Worm (Caenorhabditis elegans) whole organism, young adult: Measurements from ENCODE around the gene Y48A5A.1.

ENCODE experiments used
- B0336.3 ChIP-seq: fragments of 200-800 bp; sonication (Bioruptor generic); IDR thresholded peaks from 2 replicates; pipeline ENCODE4 v1.3.6; 2022; ENCODE audit warnings: missing genetic modification characterization, missing compliant biosample characterization
- F10E7.11 ChIP-seq: sonication (generic microtip); optimal IDR thresholded peaks from 2 replicates; lab custom pipeline; 2017; ENCODE audit warnings: mild to moderate bottlenecking, missing genetic modification characterization, moderate library complexity, missing compliant biosample characterization
- F33H1.4 ChIP-seq: fragments of 200-800 bp; sonication (Bioruptor generic); IDR thresholded peaks from 2 replicates; pipeline ENCODE4 v1.3.6; 2022; ENCODE audit warnings: missing genetic modification reagents, missing genetic modification characterization, missing compliant biosample characterization
- F49E8.2 ChIP-seq: sonication (generic microtip); optimal IDR thresholded peaks from 3 replicates; lab custom pipeline; 2017; ENCODE audit warnings: missing genetic modification characterization, mild to moderate bottlenecking, missing compliant biosample characterization, antibody characterized with exemption, moderate library complexity; ENCODE audit not compliant: insufficient read depth
- T26A5.8 ChIP-seq: sonication (generic microtip); optimal IDR thresholded peaks from 2 replicates; lab custom pipeline; 2016; ENCODE audit warnings: missing genetic modification characterization, missing compliant biosample characterization
- Y53F4B.3 ChIP-seq: fragments of 200-800 bp; sonication (Bioruptor generic); IDR thresholded peaks from 2 replicates; pipeline ENCODE4 v1.3.6; 2022; ENCODE audit warnings: missing genetic modification reagents, missing genetic modification characterization, missing compliant biosample characterization
- Y56A3A.18 ChIP-seq: fragments of 200-800 bp; sonication (Bioruptor generic); IDR thresholded peaks from 2 replicates; pipeline ENCODE4 v1.3.6; 2022; ENCODE audit warnings: missing genetic modification reagents, missing genetic modification characterization, missing compliant biosample characterization
- Y79H2A.3 ChIP-seq: fragments of 200-800 bp; sonication (Bioruptor generic); conservative IDR thresholded peaks from 2 replicates; pipeline ENCODE4 v1.3.6; 2022; ENCODE audit warnings: missing genetic modification reagents, missing genetic modification characterization, missing compliant biosample characterization
- Y95B8A.8 ChIP-seq: fragments of 200-800 bp; sonication (Bioruptor generic); IDR thresholded peaks from 2 replicates; pipeline ENCODE4 v1.3.6; 2022; ENCODE audit warnings: missing genetic modification reagents, missing genetic modification characterization, missing compliant biosample characterization
- attf-5 ChIP-seq: fragments of 200-800 bp; sonication (Bioruptor generic); optimal IDR thresholded peaks from 2 replicates; lab custom pipeline; 2018; ENCODE audit warnings: mild to moderate bottlenecking, missing genetic modification characterization, missing compliant biosample characterization
- attf-6 ChIP-seq: fragments of 200-800 bp; sonication (Bioruptor generic); IDR thresholded peaks from 2 replicates; pipeline ENCODE4 v1.3.6; 2022; ENCODE audit warnings: missing genetic modification reagents, missing genetic modification characterization, missing compliant biosample characterization
- cebp-1 ChIP-seq, 2 experiments: fragments of 200-800 bp in 1 of 2; sonication (Bioruptor generic) in 1 of 2; sonication (generic microtip) in 1 of 2; IDR thresholded peaks in 1 of 2; optimal IDR thresholded peaks in 1 of 2; 2 replicates each; pipeline versions ENCODE4 v1.3.6 to Lab custom; 2017 to 2022; ENCODE audit warnings: missing compliant biosample characterization in 2 of 2, missing genetic modification characterization in 2 of 2, mild to moderate bottlenecking in 1 of 2, missing genetic modification reagents in 1 of 2, moderate library complexity in 1 of 2
- egl-18 ChIP-seq: fragments of 200-800 bp; sonication (Bioruptor generic); IDR thresholded peaks from 2 replicates; pipeline ENCODE4 v1.3.6; 2022; ENCODE audit warnings: missing genetic modification reagents, missing genetic modification characterization, missing compliant biosample characterization
- egrh-3 ChIP-seq: fragments of 200-800 bp; sonication (Bioruptor generic); IDR thresholded peaks from 2 replicates; pipeline ENCODE4 v1.3.6; 2022; ENCODE audit warnings: missing genetic modification reagents, missing genetic modification characterization, missing compliant biosample characterization
- fkh-3 ChIP-seq: sonication (generic microtip); optimal IDR thresholded peaks from 2 replicates; lab custom pipeline; 2016; ENCODE audit warnings: mild to moderate bottlenecking, missing genetic modification characterization, missing compliant biosample characterization
- him-1 ChIP-seq: sonication (generic microtip); optimal IDR thresholded peaks from 2 replicates; lab custom pipeline; 2016; ENCODE audit warnings: missing genotype, missing genetic modification reagents, missing genetic modification characterization, missing compliant biosample characterization
- lin-54 ChIP-seq: fragments of 200-800 bp; sonication (Bioruptor generic); optimal IDR thresholded peaks from 2 replicates; lab custom pipeline; 2018; ENCODE audit warnings: mild to moderate bottlenecking, missing genetic modification characterization, missing compliant biosample characterization
- lsl-1 ChIP-seq: fragments of 200-800 bp; sonication (Bioruptor generic); optimal IDR thresholded peaks from 2 replicates; lab custom pipeline; 2018; ENCODE audit warnings: mild to moderate bottlenecking, missing genetic modification characterization, moderate library complexity, missing compliant biosample characterization
- madf-10 ChIP-seq: sonication (generic microtip); optimal IDR thresholded peaks from 2 replicates; lab custom pipeline; 2016; ENCODE audit warnings: mild to moderate bottlenecking, missing genetic modification characterization, missing compliant biosample characterization
- madf-6 ChIP-seq: fragments of 200-800 bp; sonication (Bioruptor generic); IDR thresholded peaks from 2 replicates; pipeline ENCODE4 v1.3.6; 2022; ENCODE audit warnings: missing genetic modification reagents, missing genetic modification characterization, missing compliant biosample characterization
- madf-8 ChIP-seq: fragments of 200-800 bp; sonication (Bioruptor generic); conservative IDR thresholded peaks from 2 replicates; pipeline ENCODE4 v1.3.6; 2022; ENCODE audit warnings: missing genetic modification reagents, missing genetic modification characterization, missing compliant biosample characterization
- mcd-1 ChIP-seq: fragments of 200-800 bp; sonication (Bioruptor generic); IDR thresholded peaks from 2 replicates; pipeline ENCODE4 v1.3.6; 2022; ENCODE audit warnings: missing genetic modification reagents, missing genetic modification characterization, missing compliant biosample characterization
- mes-4 ChIP-seq: sonication (generic microtip); optimal IDR thresholded peaks from 2 replicates; lab custom pipeline; 2016; ENCODE audit warnings: missing genotype, missing genetic modification characterization, missing compliant biosample characterization
- pha-4 ChIP-seq: fragments of 150-350 bp; sonication (generic microtip); optimal IDR thresholded peaks from 2 replicates; lab custom pipeline; 2014; ENCODE audit warnings: missing biosample characterization, missing genetic modification reagents, missing genetic modification characterization
- rec-8 ChIP-seq, 2 experiments: sonication (generic microtip); optimal IDR thresholded peaks; 2 replicates each; lab custom pipeline; 2016; ENCODE audit warnings: mild to moderate bottlenecking in 2 of 2, missing genetic modification characterization in 2 of 2, missing genetic modification reagents in 2 of 2, missing genotype in 2 of 2, missing biosample characterization in 1 of 2, missing compliant biosample characterization in 1 of 2, moderate library complexity in 1 of 2
- repo-1 ChIP-seq: sonication (generic microtip); optimal IDR thresholded peaks from 2 replicates; lab custom pipeline; 2017; ENCODE audit warnings: mild to moderate bottlenecking, missing genetic modification characterization, missing compliant biosample characterization
- somi-1 ChIP-seq: fragments of 200-800 bp; sonication (Bioruptor generic); optimal IDR thresholded peaks from 2 replicates; lab custom pipeline; 2018; ENCODE audit warnings: mild to moderate bottlenecking, missing genetic modification characterization, missing compliant biosample characterization
- xnd-1 ChIP-seq: sonication (generic microtip); optimal IDR thresholded peaks from 2 replicates; lab custom pipeline; 2016; ENCODE audit warnings: missing genotype, missing genetic modification reagents, missing genetic modification characterization, missing compliant biosample characterization
- zfh-2 ChIP-seq: fragments of 200-800 bp; sonication (Bioruptor generic); conservative IDR thresholded peaks from 2 replicates; pipeline ENCODE4 v1.3.6; 2022; ENCODE audit warnings: missing genetic modification reagents, missing genetic modification characterization, missing compliant biosample characterization
- ztf-6 ChIP-seq: fragments of 200-800 bp; sonication (Bioruptor generic); IDR thresholded peaks from 2 replicates; pipeline ENCODE4 v1.3.6; 2022; ENCODE audit warnings: missing genetic modification reagents, missing genetic modification characterization, missing compliant biosample characterization

Gene Y48A5A.1

DNA sequence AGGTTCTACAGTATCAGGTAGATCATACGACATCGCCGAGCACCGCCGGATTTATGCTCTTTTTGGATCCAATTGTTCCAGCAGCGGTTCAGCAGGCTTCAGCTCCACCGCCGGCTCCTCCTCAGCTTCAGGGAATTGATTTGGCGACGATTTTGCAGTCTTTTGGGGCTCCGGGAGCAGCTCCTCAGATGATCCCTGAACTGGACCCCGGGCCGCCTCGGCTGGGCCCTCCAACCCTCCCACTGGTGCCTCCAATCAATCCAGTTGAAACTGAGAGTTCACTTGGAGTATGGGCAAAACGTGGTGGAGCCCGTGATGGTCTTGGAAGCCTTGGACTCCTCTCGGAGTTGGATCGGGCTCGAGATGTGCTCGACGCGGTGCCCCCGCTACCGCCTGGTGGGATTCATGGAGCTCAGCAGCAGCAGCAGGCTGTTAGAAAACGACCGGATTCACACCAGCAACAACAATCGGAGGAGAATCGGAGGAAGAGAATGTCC, 25.6 kb downstream of the Y48A5A.1 start:
- TF ChIP-seq attf-5 (GFP tag; lab: Kevin White, UChicago) (no peak), pha-4 (tag; lab: Kevin White, UChicago) (no peak), ztf-6 (GFP tag; lab: Robert Waterston, UW) (0 out of 2 replicates have a peak, but pooled peaks have one; percentile 22), T26A5.8 (tag; lab: Kevin White, UChicago) (no peak), egrh-3 (peak; percentile 84; the same call in 1 of the 2 replicates), Y79H2A.3 (no peak), zfh-2 (GFP tag; lab: Robert Waterston, UW) (peak; percentile 85), xnd-1 (tag; lab: Kevin White, UChicago) (no peak), mes-4 (no peak), somi-1 (GFP tag; lab: Kevin White, UChicago) (no peak), repo-1 (tag; lab: Kevin White, UChicago) (no peak)

DNA sequence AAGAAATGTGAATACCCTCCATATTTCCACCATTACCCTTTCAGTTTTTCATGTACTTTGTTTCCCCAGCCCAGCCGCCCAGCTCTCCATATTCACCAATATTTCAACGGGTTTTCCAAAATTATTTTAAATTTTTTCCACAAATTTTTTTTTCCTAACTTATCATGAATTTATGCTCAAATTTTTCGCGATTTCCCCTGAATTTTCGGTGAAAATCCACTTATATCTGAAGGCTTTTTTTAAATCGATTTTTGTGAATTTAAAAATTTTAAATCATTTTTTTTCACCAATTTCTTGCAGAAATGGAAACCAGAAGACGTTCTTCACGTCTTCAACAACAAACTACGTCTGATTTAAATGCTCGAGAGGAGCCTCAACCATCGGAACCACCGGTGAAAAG, 27.5 kb downstream of the Y48A5A.1 start, which contains the start of gene xpc-1:
Gene xpc-1, plus strand, starts transcription at position 301 of the 400 bp plus-strand sequence.
- TF ChIP-seq F49E8.2 (tag; lab: Kevin White, UChicago), result no peak
- no peak for TF ChIP-seq madf-10 (tag; lab: Kevin White, UChicago)
- no peak for TF ChIP-seq lin-54
- no peak for TF ChIP-seq egl-18
- no peak for TF ChIP-seq fkh-3

DNA sequence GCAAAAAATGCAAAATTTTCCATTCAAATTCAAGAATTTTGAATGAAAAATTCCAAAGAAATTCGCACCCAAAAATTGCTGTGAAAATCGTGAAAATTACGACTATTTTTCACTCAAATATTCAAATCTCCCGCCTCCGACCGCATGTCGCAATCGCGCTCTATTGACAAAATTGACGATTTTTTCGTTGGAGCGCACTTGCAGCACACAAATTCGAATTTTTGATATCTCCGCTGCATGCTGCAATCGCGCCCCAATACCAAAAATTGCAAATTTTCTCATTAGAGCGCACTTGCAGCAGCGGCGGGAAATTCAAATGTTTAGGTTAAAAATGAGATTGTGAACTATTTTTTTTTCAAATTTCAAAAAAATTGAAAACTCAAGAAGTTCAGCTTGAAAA, 32.5 kb downstream of the Y48A5A.1 start:
- TF ChIP-seq mcd-1 (GFP tag; lab: Robert Waterston, UW), result peak; percentile 71
- no peak for TF ChIP-seq F10E7.11 (tag; lab: Kevin White, UChicago)

ce11 chrIV:2002290-2002689, 37.0 kb downstream of the Y48A5A.1 start:
- no peak for TF ChIP-seq attf-6 (GFP tag; lab: Robert Waterston, UW)
- TF ChIP-seq zfh-2 (GFP tag; lab: Robert Waterston, UW), result no peak
- TF ChIP-seq, all 124 proteins: peak for 0

DNA sequence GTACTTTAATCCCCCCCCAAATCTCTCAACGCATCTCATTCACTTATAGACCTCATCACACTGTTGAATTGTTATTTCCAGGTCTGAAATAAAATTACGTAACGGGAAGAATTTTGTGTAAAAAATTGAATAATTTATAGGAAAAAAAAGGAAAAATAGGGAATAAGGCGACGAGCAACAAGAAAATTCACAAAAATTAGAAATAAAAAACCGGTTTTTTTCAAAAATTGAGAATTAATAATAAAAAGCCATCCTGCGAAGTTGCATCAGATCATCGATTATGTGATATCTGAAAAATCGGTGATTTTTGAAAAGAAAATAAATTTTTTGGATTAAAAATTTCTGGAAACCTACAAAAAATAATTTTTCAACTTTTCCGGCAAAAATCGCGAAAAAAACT, 43.6 kb downstream of the Y48A5A.1 start:
- TF ChIP-seq cebp-1 (GFP tag; IDR thresholded peaks at IDR 0.05; lab: Robert Waterston, UW) (no peak), cebp-1 (tag; optimal IDR thresholded peaks at IDR 0.05; lab: Kevin White, UChicago) (peak; percentile 26), Y56A3A.18 (GFP tag; lab: Robert Waterston, UW) (no peak), B0336.3 (GFP tag; lab: Robert Waterston, UW) (peak; percentile 66), F33H1.4 (GFP tag; lab: Robert Waterston, UW) (peak; percentile 20; the same call in 1 of the 2 replicates), rec-8 (tag; optimal IDR thresholded peaks at IDR 0.05; lab: Kevin White, UChicago) (peak in 1 of 2 experiments; percentile 22), him-1 (peak; percentile 100), Y53F4B.3 (GFP tag; lab: Robert Waterston, UW) (no peak), madf-6 (GFP tag; lab: Robert Waterston, UW) (peak; percentile 39), lin-54 (peak; percentile 21), Y95B8A.8 (GFP tag; lab: Robert Waterston, UW) (0 out of 2 replicates have a peak, but pooled peaks have one; percentile 31), lsl-1 (GFP tag; lab: Kevin White, UChicago) (peak; percentile 15), Y79H2A.3 (no peak), madf-8 (GFP tag; lab: Robert Waterston, UW) (0 out of 2 replicates have a peak, but pooled peaks have one; percentile 12)
- TF ChIP-seq, all 124 proteins: peak for 10
